Fruit fly (Drosophila melanogaster) Kc167 (cell line): ENCODE data around the gene alpha-Est10.

ENCODE experiments used
- Myc ChIP-seq: fragments of >200 bp; optimal IDR thresholded peaks from 2 replicates; lab custom pipeline; 2017; ENCODE audit warnings: missing external identifiers
- Sin3A ChIP-seq: fragments of >200 bp; optimal IDR thresholded peaks from 2 replicates; lab custom pipeline; 2018; ENCODE audit warnings: missing external identifiers
- psq ChIP-seq: fragments of >200 bp; optimal IDR thresholded peaks from 2 replicates; lab custom pipeline; 2017; ENCODE audit warnings: missing external identifiers

DNA sequence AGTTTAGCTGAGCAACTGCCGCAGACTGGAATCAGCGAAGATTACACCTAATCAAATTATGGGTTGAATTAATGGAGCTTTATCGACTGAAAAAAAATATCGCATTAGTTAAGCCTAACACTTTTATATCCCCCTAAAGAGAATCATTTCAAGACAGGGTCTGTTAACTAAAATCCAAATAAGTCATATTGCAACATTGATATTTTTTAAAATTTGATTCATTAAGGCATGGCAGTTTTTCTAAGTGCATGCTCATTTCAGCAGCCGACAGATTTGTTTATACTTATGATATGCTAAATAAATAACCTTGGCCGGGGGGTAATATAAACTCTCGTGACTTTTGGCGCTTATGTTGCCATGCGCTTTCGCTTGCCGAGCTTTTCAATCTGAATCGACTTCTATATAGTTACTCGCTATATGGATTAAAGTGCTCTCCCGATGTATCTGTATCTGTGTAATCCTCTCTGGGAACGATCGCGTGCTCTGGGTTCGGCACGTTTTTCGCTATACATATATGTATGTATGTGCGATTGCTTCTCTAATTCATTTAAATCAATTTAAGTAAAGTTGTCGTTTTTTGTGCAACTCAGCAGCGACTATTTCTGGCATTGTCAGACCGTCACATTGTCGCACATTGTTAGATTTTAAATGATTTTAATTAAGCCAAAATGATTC is 12.8 kb upstream of the alpha-Est10 start:
- no peak for TF ChIP-seq Sin3A (lab: Kevin White, UChicago)
- no peak for TF ChIP-seq psq (lab: Kevin White, UChicago)
- no peak for TF ChIP-seq Myc (lab: Kevin White, UChicago)
